Worm (Caenorhabditis elegans): Measurements from ENCODE around the gene Y75B8A.31.
"Not testable (repeated sequence)": the region's sequence is repeated elsewhere in the genome, so short reads cannot be mapped to it uniquely, and the experiment has no call there.

Y75B8A.31 gene

ce11 chrIII:12373306-12373705 is 21.9 kb downstream of the Y75B8A.31 start:
- TF ChIP-seq nhr-6 (tag; optimal IDR thresholded peaks at IDR 0.05), result no peak
- TF ChIP-seq nhr-42 (GFP tag; IDR thresholded peaks at IDR 0.05), result no peak

DNA sequence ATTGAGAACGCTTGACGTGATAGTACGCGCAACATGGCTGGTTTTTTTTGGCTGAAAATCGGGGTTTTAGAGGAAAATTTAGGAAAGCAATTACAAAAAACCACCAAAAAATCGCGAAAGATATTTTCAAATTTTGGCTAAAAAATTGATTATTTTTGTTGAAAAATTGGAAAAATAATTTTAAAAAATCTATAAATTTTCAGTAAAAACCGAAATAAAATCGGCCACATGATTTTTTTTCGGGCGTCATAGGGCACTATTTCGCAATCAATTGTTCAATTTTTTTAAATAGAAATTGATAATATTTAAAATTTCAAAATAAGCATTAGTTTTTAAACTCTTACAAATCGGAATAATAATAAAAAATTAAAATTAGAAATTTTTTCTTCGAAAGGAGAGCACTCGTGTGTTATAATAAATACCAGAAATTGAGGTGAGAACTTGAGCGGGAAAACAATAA is 22.4 kb downstream of the Y75B8A.31 start, which contains the start of gene glrx-5:
TSS of gene glrx-5 (minus strand) at position 51 of the 460 bp plus-strand sequence.
- TF ChIP-seq ceh-28 (tag; optimal IDR thresholded peaks at IDR 0.05), result no peak
- TF ChIP-seq pqm-1 (tag; optimal IDR thresholded peaks at IDR 0.05), result no peak
- no peak for TF ChIP-seq ceh-82 (tag; optimal IDR thresholded peaks at IDR 0.05)
- no peak for TF ChIP-seq Y5F2A.4 (GFP tag; optimal IDR thresholded peaks at IDR 0.05)

DNA sequence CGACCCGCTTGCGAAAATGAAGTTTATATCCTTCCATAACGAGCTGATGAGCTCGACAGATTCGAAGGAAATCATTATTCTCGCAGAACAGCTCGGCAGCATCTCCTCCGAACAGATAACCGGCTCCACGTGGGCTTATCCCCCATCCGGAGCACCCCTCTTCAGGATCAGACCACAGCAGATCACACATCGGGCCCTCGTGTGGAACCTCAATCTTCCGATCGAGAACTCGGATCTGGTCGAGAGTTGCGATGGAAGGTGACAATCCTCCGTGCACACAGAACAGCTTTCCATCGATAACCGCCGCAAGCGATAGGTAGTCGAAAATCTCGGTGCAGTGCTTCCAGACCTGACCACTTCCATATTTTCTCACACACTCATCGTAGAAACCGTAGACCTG is 24.2 kb downstream of the Y75B8A.31 start:
- TF ChIP-seq pha-4 (GFP tag; IDR thresholded peaks at IDR 0.05), result no peak
- TF ChIP-seq pha-4 (tag; optimal IDR thresholded peaks at IDR 0.05), result no peak
- TF ChIP-seq set-16 (GFP tag; IDR thresholded peaks at IDR 0.05), result peak; percentile 68

DNA sequence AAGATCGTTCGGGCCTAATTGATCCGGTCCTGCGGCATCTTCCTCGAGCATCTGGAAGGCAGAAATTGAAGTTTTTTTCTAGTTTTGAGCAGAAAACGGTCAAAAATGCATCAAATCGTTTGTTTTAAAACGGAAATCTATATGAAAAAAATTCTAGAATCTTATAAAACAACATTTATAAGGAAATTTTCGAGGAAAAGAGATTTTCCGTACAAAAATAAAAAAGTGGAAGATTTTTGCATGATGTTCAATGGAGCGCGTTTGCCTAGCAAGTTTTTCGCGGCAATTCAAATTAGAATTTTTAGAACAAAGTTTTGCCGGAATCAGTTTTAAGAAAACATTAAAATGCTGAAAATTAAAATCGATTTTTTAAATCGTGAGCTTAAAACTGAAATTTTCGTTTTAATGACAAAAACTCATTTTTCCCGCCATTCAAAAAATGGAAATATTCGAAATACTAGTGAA is 25.8 kb downstream of the Y75B8A.31 start, which contains the start of gene pph-4.2:
TSS of gene pph-4.2 (minus strand) at position 51 of the 465 bp plus-strand sequence.
- TF ChIP-seq tag-97 (GFP tag; IDR thresholded peaks at IDR 0.05) (no peak), hlh-30 (tag; optimal IDR thresholded peaks at IDR 0.05; ENCODE audit: insufficient read depth) (peak; percentile 54), sdz-12 (GFP tag; optimal IDR thresholded peaks at IDR 0.05) (no peak), lin-38 (GFP tag; IDR thresholded peaks at IDR 0.05) (peak; percentile 91), hmg-1.1 (GFP tag; IDR thresholded peaks at IDR 0.05) (no peak), dpl-1 (GFP tag; optimal IDR thresholded peaks at IDR 0.05) (peak; percentile 90), dve-1 (tag; optimal IDR thresholded peaks at IDR 0.05; ENCODE audit: insufficient read depth) (peak; percentile 16)

DNA sequence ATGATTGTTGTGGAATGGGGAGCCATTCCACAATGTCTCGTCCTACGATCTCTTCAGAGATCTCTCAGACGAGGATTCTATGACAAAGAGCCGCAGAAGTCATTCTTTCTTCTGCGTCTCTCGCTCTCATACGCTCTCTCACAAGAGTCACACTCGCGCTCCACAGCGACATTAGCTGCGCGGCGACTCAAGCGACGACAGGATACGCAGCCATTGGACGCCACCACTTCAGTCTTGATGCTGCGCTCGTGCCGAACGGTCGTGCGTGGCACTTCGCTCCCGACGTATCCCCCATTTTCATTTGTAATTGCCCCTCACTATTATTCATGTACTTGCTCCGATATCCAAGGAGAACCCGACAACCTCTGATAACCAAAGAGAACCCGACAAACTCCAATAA is 31.4 kb downstream of the Y75B8A.31 start:
- 0 out of 2 replicates have a peak, but pooled peaks have one; percentile 24 for TF ChIP-seq ZK337.2 (GFP tag; IDR thresholded peaks at IDR 0.05)
- peak; percentile 90 for TF ChIP-seq lin-38 (GFP tag; IDR thresholded peaks at IDR 0.05)
- TF ChIP-seq snpc-1.2 (GFP tag; IDR thresholded peaks at IDR 0.05), result 0 out of 2 replicates have a peak, but pooled peaks have one; percentile 39
- TF ChIP-seq D1046.2 (GFP tag; IDR thresholded peaks at IDR 0.05), result peak; percentile 35; the same call in 1 of the 2 replicates
- peak; percentile 57; the same call in 1 of the 2 replicates for TF ChIP-seq set-16 (GFP tag; IDR thresholded peaks at IDR 0.05)
- TF ChIP-seq Y48G9A.11 (GFP tag; IDR thresholded peaks at IDR 0.05), result 0 out of 2 replicates have a peak, but pooled peaks have one; percentile 55

- not testable (repeated sequence) for TF ChIP-seq mxl-2 (GFP tag; conservative IDR thresholded peaks at IDR 0.05); lsy-2 (tag; optimal IDR thresholded peaks at IDR 0.05); hlh-30 (tag; optimal IDR thresholded peaks at IDR 0.05; ENCODE audit: insufficient read depth)
Measured at ce11 chrIII:12383709-12384108, 32.3 kb downstream of the Y75B8A.31 start, which contains the start of gene Y49E10.4. Y49E10.4 (minus strand) TSS chrIII:12383809.

DNA sequence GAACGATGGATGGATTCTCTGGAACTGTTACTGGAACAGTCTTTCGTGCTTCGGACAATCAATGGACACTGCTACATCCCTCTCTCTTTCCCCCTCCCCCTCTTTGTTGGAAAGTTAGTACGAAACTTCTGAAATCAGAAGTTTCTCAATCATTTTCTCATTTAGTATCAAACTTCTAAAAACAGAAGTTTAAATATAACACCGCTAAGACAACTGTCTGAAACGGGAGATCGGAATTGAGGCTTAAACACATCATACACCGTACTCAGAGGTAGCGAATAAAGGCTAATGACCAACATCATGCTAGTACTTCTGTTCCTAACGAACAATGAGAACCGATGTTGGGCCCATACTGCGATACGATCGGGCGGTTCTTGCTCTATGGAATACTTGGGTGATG is 35.2 kb downstream of the Y75B8A.31 start, which contains the start of gene Y49E10.30:
TSS of gene Y49E10.30 (plus strand) at position 301 of the 400 bp plus-strand sequence.
- not testable (repeated sequence) for TF ChIP-seq Y5F2A.4 (GFP tag; optimal IDR thresholded peaks at IDR 0.05); nhr-77 (tag; optimal IDR thresholded peaks at IDR 0.05); zip-2 (tag; optimal IDR thresholded peaks at IDR 0.05)

ce11 chrIII:12387344-12387743 is 35.9 kb downstream of the Y75B8A.31 start:
- TF ChIP-seq set-16 (GFP tag; IDR thresholded peaks at IDR 0.05), result 0 out of 2 replicates have a peak, but pooled peaks have one; percentile 34
